Fruit fly (Drosophila melanogaster) whole organism, embryonic: Measurements from ENCODE around the gene CG18810.

Source experiments
- ATbp ChIP-seq: fragments of 200-800 bp; sonication (Bioruptor generic); optimal IDR thresholded peaks from 2 replicates; lab custom pipeline; 2017; ENCODE audit warnings: missing biosample characterization, mild to moderate bottlenecking, missing genetic modification characterization, missing genetic modification reagents
- CG10321 ChIP-seq: fragments of 200-800 bp; sonication (Bioruptor generic); IDR thresholded peaks from 2 replicates; pipeline ENCODE4 v1.3.6; 2022; ENCODE audit warnings: missing biosample characterization, missing genetic modification characterization
- CG10543 ChIP-seq: fragments of 200-800 bp; sonication (Bioruptor generic); optimal IDR thresholded peaks from 3 replicates; lab custom pipeline; 2017; ENCODE audit warnings: missing biosample characterization, mild to moderate bottlenecking, missing genetic modification characterization, moderate library complexity
- CG11093 ChIP-seq: fragments of 200-800 bp; sonication (Bioruptor generic); IDR thresholded peaks from 3 replicates; pipeline ENCODE4 v1.3.6; 2022; ENCODE audit warnings: missing biosample characterization, missing genetic modification characterization
- CG12071 ChIP-seq: fragments of 200-800 bp; sonication (Bioruptor generic); optimal IDR thresholded peaks from 3 replicates; lab custom pipeline; 2018; ENCODE audit warnings: missing biosample characterization, mild to moderate bottlenecking, missing genetic modification characterization
- CG14860 ChIP-seq: fragments of 200-800 bp; sonication (Bioruptor generic); IDR thresholded peaks from 3 replicates; pipeline ENCODE4 v1.3.6; 2022; ENCODE audit warnings: missing biosample characterization, missing genetic modification characterization; ENCODE audit not compliant: partially characterized antibody
- CG15011 ChIP-seq: fragments of 200-800 bp; sonication (Bioruptor generic); optimal IDR thresholded peaks from 3 replicates; lab custom pipeline; 2018; ENCODE audit warnings: missing biosample characterization, mild to moderate bottlenecking, missing genetic modification characterization
- CG15073 ChIP-seq: fragments of 200-800 bp; sonication (Bioruptor generic); optimal IDR thresholded peaks from 2 replicates; lab custom pipeline; 2016; ENCODE audit warnings: missing biosample characterization, missing genetic modification characterization
- CG1832 ChIP-seq: fragments of 200-800 bp; sonication (Bioruptor generic); optimal IDR thresholded peaks from 2 replicates; lab custom pipeline; 2017; ENCODE audit warnings: missing biosample characterization, mild to moderate bottlenecking, missing genetic modification characterization, inconsistent platforms
- CG18476 ChIP-seq: fragments of 200-800 bp; sonication (Bioruptor generic); optimal IDR thresholded peaks from 2 replicates; lab custom pipeline; 2016; ENCODE audit warnings: missing biosample characterization, mild to moderate bottlenecking, missing genetic modification characterization
- CG2202 ChIP-seq: fragments of 200-800 bp; sonication (Bioruptor generic); optimal IDR thresholded peaks from 2 replicates; lab custom pipeline; 2018; ENCODE audit warnings: missing biosample characterization, mild to moderate bottlenecking, missing genetic modification characterization
- CG4617 ChIP-seq: fragments of 200-800 bp; sonication (Bioruptor generic); optimal IDR thresholded peaks from 3 replicates; lab custom pipeline; 2016; ENCODE audit warnings: missing biosample characterization, missing genetic modification characterization, borderline replicate concordance
- CG4707 ChIP-seq: fragments of 200-800 bp; sonication (Bioruptor generic); optimal IDR thresholded peaks from 2 replicates; lab custom pipeline; 2018; ENCODE audit warnings: missing biosample characterization, mild to moderate bottlenecking, missing genetic modification characterization, moderate library complexity
- CG8924 ChIP-seq: fragments of 200-800 bp; optimal IDR thresholded peaks from 3 replicates; lab custom pipeline; 2019; ENCODE audit warnings: missing biosample characterization, mild to moderate bottlenecking, missing genetic modification characterization, moderate library complexity
- CG9797 ChIP-seq: fragments of 200-800 bp; sonication (Bioruptor generic); optimal IDR thresholded peaks from 3 replicates; lab custom pipeline; 2018; ENCODE audit warnings: missing biosample characterization, mild to moderate bottlenecking, missing genetic modification characterization
- CG9876 ChIP-seq: fragments of 200-800 bp; sonication (Bioruptor generic); optimal IDR thresholded peaks from 2 replicates; lab custom pipeline; 2016; ENCODE audit warnings: missing biosample characterization, missing genetic modification characterization
- E2f1 ChIP-seq: fragments of 200-800 bp; sonication (Bioruptor generic); IDR thresholded peaks from 2 replicates; pipeline ENCODE4 v1.3.6; 2022; ENCODE audit warnings: missing biosample characterization, missing genetic modification characterization
- Ets65A ChIP-seq: fragments of 200-800 bp; sonication (Bioruptor generic); peaks from one replicate; lab custom pipeline; 2016; ENCODE audit warnings: missing biosample characterization, missing genetic modification characterization
- HLH4C ChIP-seq: fragments of 200-800 bp; sonication (Bioruptor generic); IDR thresholded peaks from 3 replicates; pipeline ENCODE4 v1.3.6; 2022; ENCODE audit warnings: missing biosample characterization, missing genetic modification characterization; ENCODE audit not compliant: partially characterized antibody
- Hr78 ChIP-seq, 2 experiments: fragments of 200-800 bp in 1 of 2; fragments of >200 bp in 1 of 2; sonication (Bioruptor generic) in 1 of 2; optimal IDR thresholded peaks; 2 replicates each; lab custom pipeline; 2017 to 2019; ENCODE audit warnings: missing biosample characterization in 2 of 2, missing genetic modification characterization in 2 of 2, mild to moderate bottlenecking in 1 of 2, moderate library complexity in 1 of 2
- NC2β ChIP-seq: fragments of 200-800 bp; sonication (Bioruptor generic); optimal IDR thresholded peaks from 2 replicates; lab custom pipeline; 2016; ENCODE audit warnings: missing biosample characterization, missing genetic modification characterization
- NfI ChIP-seq: fragments of 200-800 bp; sonication (Bioruptor generic); optimal IDR thresholded peaks from 3 replicates; lab custom pipeline; 2018; ENCODE audit warnings: missing biosample characterization, mild to moderate bottlenecking, missing genetic modification characterization, moderate library complexity
- Sry-β ChIP-seq: fragments of 200-800 bp; sonication (Bioruptor generic); optimal IDR thresholded peaks from 2 replicates; lab custom pipeline; 2018; ENCODE audit warnings: missing biosample characterization, mild to moderate bottlenecking, missing genetic modification characterization, moderate library complexity
- Vsx1 ChIP-seq: fragments of 200-800 bp; sonication (Bioruptor generic); optimal IDR thresholded peaks from 2 replicates; lab custom pipeline; 2017; ENCODE audit warnings: missing biosample characterization, mild to moderate bottlenecking, missing genetic modification characterization, missing genetic modification reagents
- ac ChIP-seq: fragments of 200-800 bp; sonication (Bioruptor generic); optimal IDR thresholded peaks from 3 replicates; lab custom pipeline; 2017; ENCODE audit warnings: missing biosample characterization, mild to moderate bottlenecking, missing genetic modification characterization
- bbx ChIP-seq: fragments of 200-800 bp; sonication (Bioruptor generic); IDR thresholded peaks from 2 replicates; pipeline ENCODE4 v1.3.6; 2022; ENCODE audit warnings: missing biosample characterization, missing genetic modification characterization; ENCODE audit not compliant: partially characterized antibody
- bigmax ChIP-seq: fragments of 200-800 bp; sonication (Bioruptor generic); optimal IDR thresholded peaks from 2 replicates; lab custom pipeline; 2018; ENCODE audit warnings: missing biosample characterization, mild to moderate bottlenecking, missing genetic modification characterization
- cas ChIP-seq: fragments of 200-800 bp; sonication (Bioruptor generic); IDR thresholded peaks from 2 replicates; pipeline ENCODE4 v1.3.6; 2022; ENCODE audit warnings: missing biosample characterization, missing genetic modification characterization
- chif ChIP-seq, 2 experiments: fragments of 200-800 bp; sonication (Bioruptor generic); optimal IDR thresholded peaks; 3 replicates each; lab custom pipeline; 2016; ENCODE audit warnings: missing biosample characterization in 2 of 2, missing genetic modification characterization in 2 of 2
- corto ChIP-seq: fragments of 200-800 bp; sonication (Bioruptor generic); optimal IDR thresholded peaks from 2 replicates; lab custom pipeline; 2016; ENCODE audit warnings: missing biosample characterization, mild to moderate bottlenecking, missing genetic modification characterization, moderate library complexity
- crc ChIP-seq: fragments of 200-800 bp; sonication (Bioruptor generic); optimal IDR thresholded peaks from 2 replicates; lab custom pipeline; 2016; ENCODE audit warnings: missing biosample characterization, missing genetic modification characterization
- crp ChIP-seq, 2 experiments: fragments of 200-800 bp; sonication (Bioruptor generic); optimal IDR thresholded peaks; 2 replicates in 1 of 2; 3 replicates in 1 of 2; lab custom pipeline; 2017; ENCODE audit warnings: missing biosample characterization in 2 of 2, missing genetic modification characterization in 2 of 2, mild to moderate bottlenecking in 1 of 2, moderate library complexity in 1 of 2
- dm ChIP-seq: fragments of 200-800 bp; sonication (Bioruptor generic); optimal IDR thresholded peaks from 3 replicates; lab custom pipeline; 2016; ENCODE audit warnings: missing biosample characterization, missing genetic modification characterization
- dysf ChIP-seq: fragments of 200-800 bp; sonication (Bioruptor generic); IDR thresholded peaks from 3 replicates; pipeline ENCODE4 v1.3.6; 2022; ENCODE audit warnings: missing biosample characterization, missing genetic modification characterization
- en ChIP-seq: fragments of 200-800 bp; sonication (Bioruptor generic); optimal IDR thresholded peaks from 2 replicates; lab custom pipeline; 2016; ENCODE audit warnings: missing biosample characterization, missing genetic modification characterization
- exex ChIP-seq: fragments of 200-800 bp; sonication (Bioruptor generic); optimal IDR thresholded peaks from 4 replicates; lab custom pipeline; 2018; ENCODE audit warnings: missing biosample characterization, mild to moderate bottlenecking, missing genetic modification characterization, moderate library complexity
- fd102C ChIP-seq: fragments of 200-800 bp; sonication (Bioruptor generic); optimal IDR thresholded peaks from 2 replicates; lab custom pipeline; 2018; ENCODE audit warnings: missing biosample characterization, mild to moderate bottlenecking, missing genetic modification characterization, moderate library complexity
- fd3F ChIP-seq: fragments of 200-800 bp; sonication (Bioruptor generic); optimal IDR thresholded peaks from 2 replicates; lab custom pipeline; 2018; ENCODE audit warnings: missing biosample characterization, mild to moderate bottlenecking, missing genetic modification characterization, moderate library complexity
- grau ChIP-seq: fragments of 200-800 bp; optimal IDR thresholded peaks from 3 replicates; lab custom pipeline; 2019; ENCODE audit warnings: missing biosample characterization, mild to moderate bottlenecking, missing genetic modification characterization, moderate library complexity
- her ChIP-seq: fragments of 200-800 bp; sonication (Bioruptor generic); optimal IDR thresholded peaks from 2 replicates; lab custom pipeline; 2016; ENCODE audit warnings: missing biosample characterization, missing genetic modification characterization
- knrl ChIP-seq: fragments of 200-800 bp; sonication (Bioruptor generic); IDR thresholded peaks from 3 replicates; pipeline ENCODE4 v1.3.6; 2022; ENCODE audit warnings: missing biosample characterization, missing genetic modification characterization; ENCODE audit not compliant: partially characterized antibody
- org-1 ChIP-seq: fragments of 200-800 bp; sonication (Bioruptor generic); optimal IDR thresholded peaks from 2 replicates; lab custom pipeline; 2017; ENCODE audit warnings: missing biosample characterization, missing genetic modification characterization
- pnt ChIP-seq: fragments of 200-800 bp; sonication (Bioruptor generic); optimal IDR thresholded peaks from 3 replicates; lab custom pipeline; 2016; ENCODE audit warnings: missing biosample characterization, missing genetic modification characterization
- prd ChIP-seq, 3 experiments: fragments of >200 bp in 2 of 3; fragments of 200-800 bp in 1 of 3; sonication (Bioruptor generic) in 1 of 3; optimal IDR thresholded peaks in 2 of 3; IDR thresholded peaks in 1 of 3; 2 replicates in 2 of 3; 3 replicates in 1 of 3; pipeline versions ENCODE4 v1.3.6 to Lab custom; 2017 to 2022; ENCODE audit warnings: missing biosample characterization in 1 of 3, missing genetic modification characterization in 1 of 3
- sc ChIP-seq, 3 experiments: fragments of >200 bp in 2 of 3; fragments of 200-800 bp in 1 of 3; sonication (Bioruptor generic) in 1 of 3; optimal IDR thresholded peaks; 2 replicates in 2 of 3; 3 replicates in 1 of 3; lab custom pipeline; 2017; ENCODE audit warnings: mild to moderate bottlenecking in 1 of 3, missing biosample characterization in 1 of 3, missing genetic modification characterization in 1 of 3, missing genetic modification reagents in 1 of 3
- stc ChIP-seq: fragments of 200-800 bp; sonication (Bioruptor generic); IDR thresholded peaks from 2 replicates; pipeline ENCODE4 v1.3.6; 2022; ENCODE audit warnings: missing biosample characterization, missing genetic modification characterization
- unc-4 ChIP-seq: fragments of 200-800 bp; sonication (Bioruptor generic); IDR thresholded peaks from 2 replicates; pipeline ENCODE4 v1.3.6; 2022; ENCODE audit warnings: missing biosample characterization, missing genetic modification characterization; ENCODE audit not compliant: partially characterized antibody
- zf30C ChIP-seq: fragments of 200-800 bp; sonication (Bioruptor generic); optimal IDR thresholded peaks from 3 replicates; lab custom pipeline; 2018; ENCODE audit warnings: missing biosample characterization, mild to moderate bottlenecking, missing genetic modification characterization

The CG18810 gene

DNA sequence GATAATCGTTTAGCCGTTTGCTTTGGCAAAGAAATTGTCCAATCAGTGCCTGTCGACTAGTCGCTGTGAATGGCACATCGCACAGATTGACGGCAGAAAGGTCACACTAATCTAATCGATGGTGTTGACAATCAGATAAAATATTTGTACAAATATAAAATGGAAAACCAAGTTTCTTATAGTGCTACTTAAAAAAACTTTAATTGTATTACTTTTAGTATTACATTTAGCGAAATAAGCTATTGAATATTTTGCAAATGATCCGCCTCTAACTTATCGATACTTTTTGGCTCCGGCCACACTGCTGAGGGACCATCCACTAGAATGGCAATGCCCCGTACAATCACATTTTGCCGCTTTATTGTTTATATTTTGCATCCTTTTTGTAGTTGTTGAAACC is 7.4 kb downstream of the CG18810 start, which contains the start of the genes brun and CG2614 (continued):
- peak; percentile 91 for TF ChIP-seq unc-4 (GFP tag; lab: Robert Waterston, UW)
- TF ChIP-seq CG4617 (GFP tag; lab: Kevin White, UChicago) = peak; percentile 95
- no peak for TF ChIP-seq Hr78 (GFP tag; optimal IDR thresholded peaks at IDR 0.05; lab: Kevin White, UChicago)
- no peak for TF ChIP-seq CG8924 (tag; lab: Kevin White, UChicago)
- peak; percentile 63 for TF ChIP-seq grau (tag; lab: Kevin White, UChicago)
- peak; percentile 78 for TF ChIP-seq dysf (GFP tag; lab: Robert Waterston, UW)
- peak; percentile 59 for TF ChIP-seq NC2β
- TF ChIP-seq CG9876 (GFP tag; lab: Kevin White, UChicago) = peak; percentile 62
- TF ChIP-seq NfI (GFP tag; lab: Kevin White, UChicago) = no peak
- peak; percentile 34 for TF ChIP-seq fd3F (GFP tag; lab: Kevin White, UChicago)
- no peak for TF ChIP-seq prd (optimal IDR thresholded peaks at IDR 0.05; lab: Kevin White, UChicago)
- peak; percentile 91 for TF ChIP-seq prd (GFP tag; IDR thresholded peaks at IDR 0.05; lab: Robert Waterston, UW)
- TF ChIP-seq knrl (GFP tag; lab: Robert Waterston, UW) = peak; percentile 94
- TF ChIP-seq cas (GFP tag; lab: Robert Waterston, UW) = peak; percentile 66; the same call in 1 of the 2 replicates
- peak; percentile 4 for TF ChIP-seq CG2202 (tag; lab: Kevin White, UChicago)
- TF ChIP-seq pnt = peak; percentile 72
- TF ChIP-seq zf30C (GFP tag; lab: Kevin White, UChicago) = no peak
- TF ChIP-seq CG9797 = peak; percentile 93
- TF ChIP-seq CG10543 (GFP tag; lab: Kevin White, UChicago) = no peak
- no peak for TF ChIP-seq sc (optimal IDR thresholded peaks at IDR 0.05; lab: Kevin White, UChicago)
- no peak for TF ChIP-seq sc (GFP tag; optimal IDR thresholded peaks at IDR 0.05; lab: Kevin White, UChicago)
- TF ChIP-seq ATbp = no peak
- no peak for TF ChIP-seq CG10321 (GFP tag; lab: Robert Waterston, UW)
- peak; percentile 79 for TF ChIP-seq dm (GFP tag; lab: Kevin White, UChicago)
- TF ChIP-seq fd102C (GFP tag; lab: Kevin White, UChicago) = no peak
- peak; percentile 81; the same call in 2 of the 3 replicates for TF ChIP-seq CG14860 (GFP tag; lab: Robert Waterston, UW)
- TF ChIP-seq bbx = peak; percentile 70; the same call in 1 of the 2 replicates
- TF ChIP-seq chif (GFP tag; optimal IDR thresholded peaks at IDR 0.05; lab: Kevin White, UChicago) = peak; percentile 23 to 72
- peak; percentile 97 for TF ChIP-seq Ets65A (GFP tag; lab: Kevin White, UChicago)
- TF ChIP-seq crp (GFP tag; optimal IDR thresholded peaks at IDR 0.05; lab: Kevin White, UChicago) = peak in 1 of 2 experiments; percentile 65
- TF ChIP-seq CG18476 (GFP tag; lab: Kevin White, UChicago) = peak; percentile 53
- no peak for TF ChIP-seq en (GFP tag; lab: Kevin White, UChicago)
- no peak for TF ChIP-seq CG4707 (GFP tag; lab: Kevin White, UChicago)
- TF ChIP-seq CG1832 = no peak
- no peak for TF ChIP-seq bigmax
- TF ChIP-seq her (GFP tag; lab: Kevin White, UChicago) = peak; percentile 5
- TF ChIP-seq org-1 (GFP tag; lab: Kevin White, UChicago) = no peak
- TF ChIP-seq CG15011 (GFP tag; lab: Kevin White, UChicago) = no peak
- no peak for TF ChIP-seq ac (GFP tag; lab: Kevin White, UChicago)
- peak; percentile 77 for TF ChIP-seq HLH4C (GFP tag; lab: Robert Waterston, UW)
- TF ChIP-seq Sry-β (GFP tag; lab: Kevin White, UChicago) = peak; percentile 32
- TF ChIP-seq corto (GFP tag; lab: Kevin White, UChicago) = no peak
- no peak for TF ChIP-seq exex (tag; lab: Kevin White, UChicago)
- TF ChIP-seq Vsx1 = no peak
- no peak for TF ChIP-seq CG12071
- TF ChIP-seq CG11093 (GFP tag; lab: Robert Waterston, UW) = peak; percentile 26; the same call in 1 of the 3 replicates
- no peak for TF ChIP-seq stc (GFP tag; lab: Robert Waterston, UW)
- TF ChIP-seq E2f1 (GFP tag; lab: Robert Waterston, UW) = peak; percentile 66
- TF ChIP-seq CG15073 (GFP tag; lab: Kevin White, UChicago) = no peak
- TF ChIP-seq crc (GFP tag; lab: Kevin White, UChicago) = peak; percentile 3
